Worm (Caenorhabditis elegans) whole organism, L3 larva: ENCODE measurements around the gene cyn-6.

Experiments used
- R02D3.7 ChIP-seq: fragments of 150-350 bp; optimal IDR thresholded peaks from 2 replicates; lab custom pipeline; 2014; ENCODE audit warnings: missing biosample characterization, missing genetic modification characterization
- ZK546.5 ChIP-seq: sonication (generic microtip); optimal IDR thresholded peaks from 2 replicates; lab custom pipeline; 2017; ENCODE audit warnings: missing biosample characterization, missing genetic modification characterization
- ama-1 ChIP-seq: fragments of 150-350 bp; optimal IDR thresholded peaks from 2 replicates; lab custom pipeline; 2018
- ceh-16 ChIP-seq: sonication (generic microtip); optimal IDR thresholded peaks from 2 replicates; lab custom pipeline; 2017; ENCODE audit warnings: missing biosample characterization, missing genetic modification characterization
- ceh-28 ChIP-seq: fragments of 150-350 bp; optimal IDR thresholded peaks from 2 replicates; lab custom pipeline; 2014; ENCODE audit warnings: missing biosample characterization, missing genetic modification reagents, missing genetic modification characterization
- ceh-82 ChIP-seq: fragments of 150-350 bp; optimal IDR thresholded peaks from 2 replicates; lab custom pipeline; 2014; ENCODE audit warnings: missing biosample characterization, missing genetic modification characterization
- ceh-9 ChIP-seq: sonication (generic microtip); optimal IDR thresholded peaks from 2 replicates; lab custom pipeline; 2018; ENCODE audit warnings: missing biosample characterization, missing genetic modification characterization
- daf-12 ChIP-seq: fragments of 150-350 bp; optimal IDR thresholded peaks from 2 replicates; lab custom pipeline; 2014; ENCODE audit warnings: missing biosample characterization, missing genetic modification reagents, missing genetic modification characterization
- egl-27 ChIP-seq: sonication (generic microtip); optimal IDR thresholded peaks from 4 replicates; lab custom pipeline; 2017; ENCODE audit warnings: missing biosample characterization, missing genetic modification reagents, missing genetic modification characterization
- egl-5 ChIP-seq: fragments of 150-350 bp; optimal IDR thresholded peaks from 2 replicates; lab custom pipeline; 2017; ENCODE audit warnings: missing biosample characterization, missing genetic modification reagents, missing genetic modification characterization, inconsistent platforms
- elt-1 ChIP-seq: fragments of 150-350 bp; optimal IDR thresholded peaks from 2 replicates; lab custom pipeline; 2014; ENCODE audit warnings: missing biosample characterization, missing genetic modification characterization
- elt-2 ChIP-seq: sonication (generic microtip); optimal IDR thresholded peaks from 2 replicates; lab custom pipeline; 2016; ENCODE audit warnings: missing genetic modification reagents, mild to moderate bottlenecking, missing genetic modification characterization, missing compliant biosample characterization
- elt-3 ChIP-seq, 3 experiments: fragments of 150-350 bp in 1 of 3; sonication (generic microtip) in 2 of 3; optimal IDR thresholded peaks; 2 replicates in 2 of 3; 4 replicates in 1 of 3; lab custom pipeline; 2014 to 2017; ENCODE audit warnings: missing biosample characterization in 3 of 3, missing genetic modification characterization in 3 of 3
- eor-1 ChIP-seq, 2 experiments: fragments of 150-350 bp; optimal IDR thresholded peaks; 2 replicates each; lab custom pipeline; 2014 to 2018; ENCODE audit warnings: missing biosample characterization in 2 of 2, missing genetic modification characterization in 2 of 2
- fkh-10 ChIP-seq: sonication (generic microtip); optimal IDR thresholded peaks from 2 replicates; lab custom pipeline; 2017; ENCODE audit warnings: missing biosample characterization, missing genetic modification reagents, missing genetic modification characterization
- fos-1 ChIP-seq: fragments of 150-350 bp; optimal IDR thresholded peaks from 2 replicates; lab custom pipeline; 2014; ENCODE audit warnings: missing biosample characterization, missing genetic modification characterization
- hmg-11 ChIP-seq: sonication (generic microtip); optimal IDR thresholded peaks from 2 replicates; lab custom pipeline; 2016; ENCODE audit warnings: missing genetic modification characterization, missing compliant biosample characterization
- jun-1 ChIP-seq: fragments of 150-350 bp; optimal IDR thresholded peaks from 2 replicates; lab custom pipeline; 2014; ENCODE audit warnings: missing biosample characterization, missing genetic modification reagents, missing genetic modification characterization
- lin-15B ChIP-seq: fragments of 150-350 bp; optimal IDR thresholded peaks from 2 replicates; lab custom pipeline; 2014; ENCODE audit warnings: missing biosample characterization, missing genetic modification characterization
- lin-39 ChIP-seq: fragments of 150-350 bp; optimal IDR thresholded peaks from 2 replicates; lab custom pipeline; 2018; ENCODE audit warnings: missing biosample characterization, missing genetic modification reagents, missing genetic modification characterization
- lsy-12 ChIP-seq: sonication (generic microtip); optimal IDR thresholded peaks from 2 replicates; lab custom pipeline; 2016; ENCODE audit warnings: mild to moderate bottlenecking, missing genetic modification characterization, missing compliant biosample characterization
- mdl-1 ChIP-seq: fragments of 150-350 bp; optimal IDR thresholded peaks from 2 replicates; lab custom pipeline; 2014; ENCODE audit warnings: missing biosample characterization, missing genetic modification characterization
- mml-1 ChIP-seq: fragments of 150-350 bp; sonication (generic microtip); optimal IDR thresholded peaks from 3 replicates; lab custom pipeline; 2014; ENCODE audit warnings: missing biosample characterization, missing genetic modification characterization
- nfya-1 ChIP-seq: sonication (generic microtip); optimal IDR thresholded peaks from 2 replicates; lab custom pipeline; 2017; ENCODE audit warnings: missing genetic modification characterization, mild to moderate bottlenecking, missing compliant biosample characterization, antibody characterized with exemption, moderate library complexity; ENCODE audit not compliant: insufficient read depth
- nhr-11 ChIP-seq: fragments of 150-350 bp; optimal IDR thresholded peaks from 2 replicates; lab custom pipeline; 2014; ENCODE audit warnings: missing biosample characterization, missing genetic modification characterization
- nhr-12 ChIP-seq: fragments of 150-350 bp; optimal IDR thresholded peaks from 2 replicates; lab custom pipeline; 2014; ENCODE audit warnings: missing biosample characterization, missing genetic modification characterization
- nhr-23 ChIP-seq: fragments of 150-350 bp; optimal IDR thresholded peaks from 2 replicates; lab custom pipeline; 2014; ENCODE audit warnings: missing biosample characterization, missing genetic modification reagents, missing genetic modification characterization
- nhr-237 ChIP-seq: fragments of 150-350 bp; optimal IDR thresholded peaks from 2 replicates; lab custom pipeline; 2014; ENCODE audit warnings: missing biosample characterization, missing genetic modification characterization
- nhr-25 ChIP-seq: sonication (generic microtip); optimal IDR thresholded peaks from 2 replicates; lab custom pipeline; 2017; ENCODE audit warnings: missing biosample characterization, missing genetic modification characterization
- nhr-28 ChIP-seq: fragments of 150-350 bp; optimal IDR thresholded peaks from 2 replicates; lab custom pipeline; 2014; ENCODE audit warnings: missing biosample characterization, missing genetic modification characterization
- nhr-43 ChIP-seq: sonication (generic microtip); optimal IDR thresholded peaks from 2 replicates; lab custom pipeline; 2016; ENCODE audit warnings: mild to moderate bottlenecking, missing genetic modification characterization, missing compliant biosample characterization; ENCODE audit not compliant: poor library complexity, severe bottlenecking
- nhr-67 ChIP-seq: fragments of 150-350 bp; optimal IDR thresholded peaks from 2 replicates; lab custom pipeline; 2014; ENCODE audit warnings: missing biosample characterization, missing genetic modification characterization
- nhr-76 ChIP-seq: fragments of 150-350 bp; sonication (generic microtip); optimal IDR thresholded peaks from 5 replicates; lab custom pipeline; 2014; ENCODE audit warnings: missing biosample characterization, missing genetic modification characterization
- nhr-77 ChIP-seq: fragments of 150-350 bp; optimal IDR thresholded peaks from 2 replicates; lab custom pipeline; 2014; ENCODE audit warnings: missing biosample characterization, missing genetic modification characterization
- pha-4 ChIP-seq: fragments of 150-350 bp; optimal IDR thresholded peaks from 2 replicates; lab custom pipeline; 2014; ENCODE audit warnings: missing biosample characterization, missing genetic modification reagents, missing genetic modification characterization
- pqm-1 ChIP-seq: fragments of 150-350 bp; optimal IDR thresholded peaks from 2 replicates; lab custom pipeline; 2017; ENCODE audit warnings: missing biosample characterization, missing genetic modification characterization, inconsistent platforms
- sea-2 ChIP-seq: fragments of 150-350 bp; sonication (generic microtip); optimal IDR thresholded peaks from 4 replicates; lab custom pipeline; 2014; ENCODE audit warnings: missing biosample characterization, missing genetic modification reagents, missing genetic modification characterization
- skn-1 ChIP-seq: fragments of 150-350 bp; optimal IDR thresholded peaks from 2 replicates; lab custom pipeline; 2014; ENCODE audit warnings: missing biosample characterization, missing genetic modification characterization
- snpc-4 ChIP-seq: fragments of 150-350 bp; optimal IDR thresholded peaks from 2 replicates; lab custom pipeline; 2014; ENCODE audit warnings: missing biosample characterization, missing genetic modification characterization
- tbx-2 ChIP-seq: sonication (generic microtip); optimal IDR thresholded peaks from 2 replicates; lab custom pipeline; 2016; ENCODE audit warnings: mild to moderate bottlenecking, missing genetic modification characterization, missing compliant biosample characterization
- unc-39 ChIP-seq: sonication (generic microtip); optimal IDR thresholded peaks from 4 replicates; lab custom pipeline; 2017; ENCODE audit warnings: missing biosample characterization, missing genetic modification characterization
- zag-1 ChIP-seq: fragments of 150-350 bp; optimal IDR thresholded peaks from 2 replicates; lab custom pipeline; 2014; ENCODE audit warnings: missing biosample characterization, missing genetic modification characterization
- ztf-4 ChIP-seq: fragments of 150-350 bp; optimal IDR thresholded peaks from 2 replicates; lab custom pipeline; 2014; ENCODE audit warnings: missing biosample characterization, missing genetic modification characterization

The cyn-6 gene

DNA sequence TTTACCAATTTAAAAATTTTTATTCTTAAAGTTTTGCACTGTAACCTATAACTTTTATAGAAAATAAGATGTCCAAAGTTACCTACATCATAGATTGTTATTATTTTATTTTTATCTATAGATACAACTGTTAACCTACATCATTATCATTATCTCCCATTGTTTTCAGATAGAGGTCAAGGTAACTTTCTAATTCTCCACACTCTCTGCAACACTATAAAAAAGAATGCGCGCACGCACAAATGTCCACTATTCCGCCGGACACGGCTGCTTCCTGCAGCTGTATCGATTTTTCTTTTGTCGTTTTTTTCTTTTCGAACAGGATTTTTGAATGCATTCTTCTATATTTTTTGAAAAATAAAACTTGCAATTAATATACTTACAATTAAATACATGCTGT is 539 bp upstream of the cyn-6 start:
- TF ChIP-seq snpc-4 (tag; lab: Kevin White, UChicago) (no peak), nhr-23 (tag; lab: Kevin White, UChicago) (peak; percentile 69), ceh-28 (tag; lab: Kevin White, UChicago) (peak; percentile 17), hmg-11 (peak; percentile 30), nhr-25 (tag; lab: Kevin White, UChicago) (peak; percentile 7)
- TF ChIP-seq, all 47 proteins: peak for 4

DNA sequence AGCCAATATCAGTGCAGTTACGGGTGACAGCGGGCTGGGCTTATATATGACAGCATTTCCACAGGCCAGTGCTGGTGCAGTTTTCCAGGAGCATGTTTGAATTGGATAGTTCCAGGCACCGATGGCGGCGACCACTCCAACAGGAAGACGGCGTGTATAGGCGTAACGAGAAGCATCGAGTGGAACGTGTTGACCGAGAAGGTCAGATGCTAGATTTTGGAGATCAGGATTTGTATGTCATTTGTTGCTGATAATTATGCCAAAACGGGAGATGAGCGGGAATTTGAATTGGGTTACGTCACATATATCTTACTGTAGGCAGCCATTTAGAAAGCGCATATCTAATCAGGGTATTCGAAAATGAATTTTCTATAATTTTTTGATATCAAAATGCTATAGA is 2.2 kb downstream of the cyn-6 start:
- TF ChIP-seq hmg-11 (no peak), daf-12 (no peak), zag-1 (no peak), unc-39 (tag; lab: Kevin White, UChicago) (no peak)

DNA sequence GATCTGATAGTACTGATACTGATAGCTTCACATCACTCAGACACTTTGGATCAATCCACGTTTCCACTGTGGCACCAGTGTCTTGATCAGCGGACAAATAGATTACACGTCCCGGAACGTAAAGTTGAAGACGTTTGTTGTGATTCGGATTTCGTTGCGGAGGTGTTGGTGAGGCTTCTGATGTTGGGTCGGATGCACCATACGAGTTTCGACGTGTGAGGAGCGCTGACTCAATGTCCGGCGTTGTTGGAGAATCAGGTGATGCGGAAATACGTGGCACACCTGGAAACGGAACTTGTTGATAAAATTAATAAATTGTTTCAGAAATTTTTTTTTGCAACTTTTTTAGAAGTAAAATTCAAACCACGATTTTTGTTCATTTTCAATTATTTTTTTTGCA is 5.6 kb downstream of the cyn-6 start, which contains the start of gene alh-11:
Gene alh-11, minus strand, starts transcription at position 101 of the 400 bp plus-strand sequence.
- TF ChIP-seq sea-2 (no peak), mml-1 (tag; lab: Kevin White, UChicago) (no peak)

DNA sequence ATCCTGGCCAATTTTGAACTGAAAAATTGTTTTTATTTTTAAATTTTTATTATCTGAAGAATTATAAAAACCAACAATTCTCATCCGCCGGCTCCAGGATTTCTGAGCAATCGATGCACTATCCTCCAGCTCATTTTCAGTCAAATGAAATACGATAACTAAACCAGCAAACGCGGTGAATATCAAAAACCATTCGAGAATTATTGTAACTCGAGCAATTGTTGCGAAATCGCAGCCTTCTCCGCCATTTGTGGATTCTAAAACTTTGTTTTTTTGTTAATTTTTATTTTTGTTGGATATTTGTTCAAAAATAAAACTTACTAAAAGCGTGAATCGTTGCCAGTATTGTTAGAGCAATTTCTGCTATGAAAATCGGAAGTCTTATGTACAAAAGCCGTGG is 9.3 kb downstream of the cyn-6 start:
- TF ChIP-seq mdl-1: no peak
- no peak for TF ChIP-seq lin-15B (tag; lab: Kevin White, UChicago)
- TF ChIP-seq R02D3.7 (tag; lab: Kevin White, UChicago): no peak
- TF ChIP-seq egl-5: no peak
- no peak for TF ChIP-seq pqm-1
- TF ChIP-seq snpc-4 (tag; lab: Kevin White, UChicago): no peak
- no peak for TF ChIP-seq fos-1 (tag; lab: Kevin White, UChicago)
- no peak for TF ChIP-seq nhr-11 (tag; lab: Kevin White, UChicago)
- TF ChIP-seq jun-1: no peak
- no peak for TF ChIP-seq lin-39 (tag; lab: Kevin White, UChicago)
- no peak for TF ChIP-seq lsy-12
- no peak for TF ChIP-seq unc-39 (tag; lab: Kevin White, UChicago)
- no peak for TF ChIP-seq hmg-11
- TF ChIP-seq eor-1 (tag; optimal IDR thresholded peaks at IDR 0.05; lab: Kevin White, UChicago): no peak
- no peak for TF ChIP-seq nhr-25 (tag; lab: Kevin White, UChicago)
- TF ChIP-seq tbx-2 (tag; lab: Kevin White, UChicago): no peak
- no peak for TF ChIP-seq ZK546.5 (tag; lab: Kevin White, UChicago)
- TF ChIP-seq ceh-82 (tag; lab: Kevin White, UChicago): no peak
- TF ChIP-seq, all 47 proteins: peak for 0

ce11 chrIII:783254-783753 is 10.1 kb downstream of the cyn-6 start, which contains the start of the genes dagl-2 and ppm-1.G:
dagl-2 (minus strand) TSS chrIII:783305.
ppm-1.G (plus strand) TSS chrIII:783703.
- TF ChIP-seq ceh-9 (tag; lab: Kevin White, UChicago) (no peak), ceh-82 (tag; lab: Kevin White, UChicago) (no peak), pha-4 (peak; percentile 83), ztf-4 (tag; lab: Kevin White, UChicago) (no peak), nhr-237 (tag; lab: Kevin White, UChicago) (no peak), elt-2 (tag; lab: Kevin White, UChicago) (peak; percentile 25), snpc-4 (tag; lab: Kevin White, UChicago) (peak; percentile 70), nhr-67 (tag; lab: Kevin White, UChicago) (no peak), nhr-43 (peak; percentile 44), mdl-1 (no peak), daf-12 (no peak), nhr-12 (no peak), lin-15B (tag; lab: Kevin White, UChicago) (peak; percentile 94), hmg-11 (peak; percentile 48), lin-39 (tag; lab: Kevin White, UChicago) (peak; percentile 32), nhr-28 (tag; lab: Kevin White, UChicago) (no peak), elt-1 (tag; lab: Kevin White, UChicago) (no peak), nhr-11 (tag; lab: Kevin White, UChicago) (no peak), tbx-2 (tag; lab: Kevin White, UChicago) (no peak), elt-3 (tag; optimal IDR thresholded peaks at IDR 0.05; lab: Kevin White, UChicago) (no peak), zag-1 (no peak), unc-39 (tag; lab: Kevin White, UChicago) (no peak), fos-1 (tag; lab: Kevin White, UChicago) (no peak), egl-27 (tag; lab: Kevin White, UChicago) (no peak), eor-1 (tag; optimal IDR thresholded peaks at IDR 0.05; lab: Kevin White, UChicago) (peak in 1 of 2 experiments; percentile 2), sea-2 (no peak), lsy-12 (no peak), nhr-77 (tag; lab: Kevin White, UChicago) (no peak), nhr-25 (tag; lab: Kevin White, UChicago) (no peak), ama-1 (lab: Kevin White, UChicago) (no peak), R02D3.7 (tag; lab: Kevin White, UChicago) (no peak), nfya-1 (tag; lab: Kevin White, UChicago) (peak; percentile 83), egl-5 (peak; percentile 83), ZK546.5 (tag; lab: Kevin White, UChicago) (no peak), nhr-76 (tag; lab: Kevin White, UChicago) (no peak), skn-1 (tag; lab: Kevin White, UChicago) (peak; percentile 24), ceh-16 (no peak), nhr-23 (tag; lab: Kevin White, UChicago) (peak; percentile 68), fkh-10 (no peak)
